Fruit fly (Drosophila melanogaster) Kc167 (cell line): ENCODE data around the gene CG12231.

Experiments used
- Myc ChIP-seq: fragments of >200 bp; optimal IDR thresholded peaks from 2 replicates; lab custom pipeline; 2017; ENCODE audit warnings: missing external identifiers
- Sin3A ChIP-seq: fragments of >200 bp; optimal IDR thresholded peaks from 2 replicates; lab custom pipeline; 2018; ENCODE audit warnings: missing external identifiers
- h ChIP-seq: fragments of >200 bp; optimal IDR thresholded peaks from 3 replicates; lab custom pipeline; 2018; ENCODE audit warnings: missing external identifiers
- insv ChIP-seq: fragments of >200 bp; optimal IDR thresholded peaks from 3 replicates; lab custom pipeline; 2018; ENCODE audit warnings: missing external identifiers
- psq ChIP-seq: fragments of >200 bp; optimal IDR thresholded peaks from 2 replicates; lab custom pipeline; 2017; ENCODE audit warnings: missing external identifiers

dm6 chrX:19497782-19498440 lies 33.6 kb downstream of the CG12231 start:
- TF ChIP-seq psq, result no peak
- no peak for TF ChIP-seq insv
- TF ChIP-seq h (lab: Kevin White, UChicago), result no peak
- TF ChIP-seq Sin3A (lab: Kevin White, UChicago), result no peak
- TF ChIP-seq Myc (lab: Kevin White, UChicago), result no peak
